Fruit fly (Drosophila melanogaster) whole organism, prepupa: ENCODE results near the gene CG6912.

Experiments
- Blimp-1 ChIP-seq: fragments of 200-800 bp; sonication (Bioruptor generic); optimal IDR thresholded peaks from 3 replicates; lab custom pipeline; 2017; ENCODE audit warnings: missing biosample characterization, missing genetic modification characterization, mild to moderate bottlenecking, moderate library complexity, missing genetic modification reagents
- CG11294 ChIP-seq: fragments of 200-800 bp; sonication (Bioruptor generic); IDR thresholded peaks from 2 replicates; pipeline ENCODE4 v1.3.6; 2022; ENCODE audit warnings: missing biosample characterization, missing genetic modification characterization
- CG11762 ChIP-seq: fragments of 200-800 bp; sonication (Bioruptor generic); optimal IDR thresholded peaks from 3 replicates; lab custom pipeline; 2016; ENCODE audit warnings: missing biosample characterization, missing genetic modification characterization; ENCODE audit not compliant: insufficient read depth
- CG16779 ChIP-seq: fragments of 200-800 bp; sonication (Bioruptor generic); optimal IDR thresholded peaks from 3 replicates; lab custom pipeline; 2017; ENCODE audit warnings: missing biosample characterization, mild to moderate bottlenecking, missing genetic modification characterization
- CG7368 ChIP-seq: fragments of 200-800 bp; sonication (Bioruptor generic); optimal IDR thresholded peaks from 3 replicates; lab custom pipeline; 2016; ENCODE audit warnings: missing biosample characterization, missing genetic modification characterization
- CG8319 ChIP-seq: fragments of 200-800 bp; sonication (Bioruptor generic); optimal IDR thresholded peaks from 3 replicates; lab custom pipeline; 2016; ENCODE audit warnings: missing biosample characterization, missing genetic modification characterization
- CG9139 ChIP-seq: fragments of 200-800 bp; sonication (Bioruptor generic); optimal IDR thresholded peaks from 3 replicates; lab custom pipeline; 2017; ENCODE audit warnings: missing biosample characterization, mild to moderate bottlenecking, missing genetic modification characterization
- Ets96B ChIP-seq: fragments of 200-800 bp; optimal IDR thresholded peaks from 2 replicates; lab custom pipeline; 2019; ENCODE audit warnings: missing biosample characterization, mild to moderate bottlenecking, missing genetic modification characterization, moderate library complexity
- Sox102F ChIP-seq: fragments of 200-800 bp; sonication (Bioruptor generic); optimal IDR thresholded peaks from 2 replicates; lab custom pipeline; 2016; ENCODE audit warnings: missing biosample characterization, mild to moderate bottlenecking, missing genetic modification characterization
- dsx ChIP-seq: fragments of 200-800 bp; optimal IDR thresholded peaks from 3 replicates; lab custom pipeline; 2019; ENCODE audit warnings: missing biosample characterization, mild to moderate bottlenecking, missing genetic modification characterization, moderate library complexity; ENCODE audit not compliant: poor library complexity, severe bottlenecking
- esn ChIP-seq: fragments of 200-800 bp; sonication (Bioruptor generic); optimal IDR thresholded peaks from 2 replicates; lab custom pipeline; 2016; ENCODE audit warnings: missing biosample characterization, mild to moderate bottlenecking, missing genetic modification characterization, moderate library complexity
- fd59A ChIP-seq: fragments of 200-800 bp; sonication (Bioruptor generic); optimal IDR thresholded peaks from 2 replicates; lab custom pipeline; 2017; ENCODE audit warnings: missing biosample characterization, mild to moderate bottlenecking, missing genetic modification characterization, missing genetic modification reagents

dm6 chr3R:15128646-15129429 lies 8.0 kb downstream of the CG6912 start:
- TF ChIP-seq CG7368 (no peak), fd59A (GFP tag; lab: Kevin White, UChicago) (no peak), Sox102F (GFP tag; lab: Kevin White, UChicago) (no peak), CG8319 (GFP tag; lab: Kevin White, UChicago) (no peak), dsx (no peak), esn (no peak), CG9139 (no peak), Ets96B (tag; lab: Kevin White, UChicago) (no peak), Blimp-1 (GFP tag; lab: Kevin White, UChicago) (no peak), CG11762 (GFP tag; lab: Kevin White, UChicago) (no peak), CG16779 (tag; lab: Kevin White, UChicago) (no peak), CG11294 (peak; percentile 38; the same call in 1 of the 2 replicates)
